Fruit fly (Drosophila melanogaster) whole organism, embryonic: ENCODE results near the gene Teh1.

Source experiments
- ATbp ChIP-seq: fragments of 200-800 bp; sonication (Bioruptor generic); optimal IDR thresholded peaks from 2 replicates; lab custom pipeline; 2017; ENCODE audit warnings: missing biosample characterization, mild to moderate bottlenecking, missing genetic modification characterization, missing genetic modification reagents
- Ada2b ChIP-seq: fragments of 200-800 bp; sonication (Bioruptor generic); IDR thresholded peaks from 2 replicates; pipeline ENCODE4 v1.3.6; 2022; ENCODE audit warnings: missing biosample characterization, missing genetic modification characterization
- Aef1 ChIP-seq: fragments of 200-800 bp; sonication (Bioruptor generic); IDR thresholded peaks from 3 replicates; pipeline ENCODE4 v1.3.6; 2022; ENCODE audit warnings: missing biosample characterization, missing genetic modification characterization
- Atf6 ChIP-seq: fragments of 200-800 bp; sonication (Bioruptor generic); IDR thresholded peaks from 2 replicates; pipeline ENCODE4 v1.3.6; 2022; ENCODE audit warnings: missing biosample characterization, missing genetic modification characterization
- C15 ChIP-seq: fragments of 200-800 bp; sonication (Bioruptor generic); IDR thresholded peaks from 3 replicates; pipeline ENCODE4 v1.3.6; 2022; ENCODE audit warnings: missing biosample characterization, missing genetic modification characterization
- CG10979 ChIP-seq: fragments of 200-800 bp; sonication (Bioruptor generic); optimal IDR thresholded peaks from 2 replicates; lab custom pipeline; 2018; ENCODE audit warnings: missing biosample characterization, mild to moderate bottlenecking, missing genetic modification characterization, moderate library complexity
- CG12769 ChIP-seq: fragments of 200-800 bp; sonication (Bioruptor generic); optimal IDR thresholded peaks from 2 replicates; lab custom pipeline; 2019; ENCODE audit warnings: missing biosample characterization, mild to moderate bottlenecking, missing genetic modification characterization, moderate library complexity
- CG15073 ChIP-seq: fragments of 200-800 bp; sonication (Bioruptor generic); optimal IDR thresholded peaks from 2 replicates; lab custom pipeline; 2016; ENCODE audit warnings: missing biosample characterization, missing genetic modification characterization
- CG15601 ChIP-seq: fragments of 200-800 bp; sonication (Bioruptor generic); optimal IDR thresholded peaks from 3 replicates; lab custom pipeline; 2019; ENCODE audit warnings: missing biosample characterization, mild to moderate bottlenecking, missing genetic modification characterization, moderate library complexity
- CG15696 ChIP-seq: fragments of 200-800 bp; sonication (Bioruptor generic); optimal IDR thresholded peaks from 2 replicates; lab custom pipeline; 2019; ENCODE audit warnings: missing biosample characterization, mild to moderate bottlenecking, missing genetic modification characterization, moderate library complexity
- CG16779 ChIP-seq: fragments of 200-800 bp; sonication (Bioruptor generic); IDR thresholded peaks from 2 replicates; pipeline ENCODE4 v1.3.6; 2022; ENCODE audit warnings: missing biosample characterization, missing genetic modification characterization
- CG17829 ChIP-seq: fragments of 200-800 bp; optimal IDR thresholded peaks from 2 replicates; lab custom pipeline; 2019; ENCODE audit warnings: missing biosample characterization, mild to moderate bottlenecking, missing genetic modification characterization, moderate library complexity
- CG18599 ChIP-seq: fragments of 200-800 bp; sonication (Bioruptor generic); optimal IDR thresholded peaks from 3 replicates; lab custom pipeline; 2017; ENCODE audit warnings: missing biosample characterization, missing genetic modification characterization, mild to moderate bottlenecking, moderate library complexity, missing genetic modification reagents
- CG2889 ChIP-seq: fragments of 200-800 bp; sonication (Bioruptor generic); IDR thresholded peaks from 3 replicates; pipeline ENCODE4 v1.3.6; 2022; ENCODE audit warnings: missing biosample characterization, missing genetic modification characterization
- CG4854 ChIP-seq: fragments of 200-800 bp; sonication (Bioruptor generic); optimal IDR thresholded peaks from 2 replicates; lab custom pipeline; 2016; ENCODE audit warnings: missing biosample characterization, missing genetic modification characterization, inconsistent platforms
- CG6175 ChIP-seq: fragments of 200-800 bp; sonication (Bioruptor generic); IDR thresholded peaks from 3 replicates; pipeline ENCODE4 v1.3.6; 2022; ENCODE audit warnings: missing biosample characterization, missing genetic modification characterization
- CG6254 ChIP-seq: fragments of 200-800 bp; sonication (Bioruptor generic); optimal IDR thresholded peaks from 3 replicates; lab custom pipeline; 2017; ENCODE audit warnings: mild to moderate bottlenecking, missing biosample characterization, missing genetic modification reagents, missing genetic modification characterization
- CG7987 ChIP-seq: fragments of 200-800 bp; sonication (Bioruptor generic); optimal IDR thresholded peaks from 2 replicates; lab custom pipeline; 2018; ENCODE audit warnings: missing biosample characterization, mild to moderate bottlenecking, missing genetic modification characterization, moderate library complexity
- CG9215 ChIP-seq: fragments of 200-800 bp; sonication (Bioruptor generic); IDR thresholded peaks from 2 replicates; pipeline ENCODE4 v1.3.6; 2022; ENCODE audit warnings: missing biosample characterization, missing genetic modification characterization
- CG9437 ChIP-seq: fragments of 200-800 bp; sonication (Bioruptor generic); optimal IDR thresholded peaks from 2 replicates; lab custom pipeline; 2018; ENCODE audit warnings: missing biosample characterization, mild to moderate bottlenecking, missing genetic modification characterization
- CG9727 ChIP-seq: fragments of 200-800 bp; sonication (Bioruptor generic); optimal IDR thresholded peaks from 3 replicates; lab custom pipeline; 2017; ENCODE audit warnings: missing biosample characterization, mild to moderate bottlenecking, missing genetic modification characterization
- Gsc ChIP-seq: fragments of 200-800 bp; sonication (Bioruptor generic); IDR thresholded peaks from 2 replicates; pipeline ENCODE4 v1.3.6; 2022; ENCODE audit warnings: missing biosample characterization, missing genetic modification characterization
- HLH4C ChIP-seq: fragments of 200-800 bp; sonication (Bioruptor generic); IDR thresholded peaks from 3 replicates; pipeline ENCODE4 v1.3.6; 2022; ENCODE audit warnings: missing biosample characterization, missing genetic modification characterization; ENCODE audit not compliant: partially characterized antibody
- HLH54F ChIP-seq: fragments of 200-800 bp; sonication (Bioruptor generic); optimal IDR thresholded peaks from 3 replicates; lab custom pipeline; 2016; ENCODE audit warnings: missing biosample characterization, missing genetic modification characterization
- Hand ChIP-seq: fragments of 200-800 bp; sonication (Bioruptor generic); optimal IDR thresholded peaks from 2 replicates; lab custom pipeline; 2017; ENCODE audit warnings: mild to moderate bottlenecking, missing biosample characterization, missing genetic modification reagents, missing genetic modification characterization
- Hey ChIP-seq: fragments of 200-800 bp; sonication (Bioruptor generic); optimal IDR thresholded peaks from 3 replicates; lab custom pipeline; 2018; ENCODE audit warnings: missing biosample characterization, mild to moderate bottlenecking, missing genetic modification characterization
- Hsf ChIP-seq: fragments of 200-800 bp; sonication (Bioruptor generic); optimal IDR thresholded peaks from 3 replicates; lab custom pipeline; 2016; ENCODE audit warnings: missing biosample characterization, missing genetic modification characterization
- Nf-YA ChIP-seq: fragments of 200-800 bp; sonication (Bioruptor generic); IDR thresholded peaks from 2 replicates; pipeline ENCODE4 v1.3.6; 2022; ENCODE audit warnings: missing biosample characterization, missing genetic modification characterization
- Usf ChIP-seq: fragments of 200-800 bp; sonication (Bioruptor generic); optimal IDR thresholded peaks from 2 replicates; lab custom pipeline; 2017; ENCODE audit warnings: missing genotype, missing biosample characterization, missing genetic modification characterization
- Vsx1 ChIP-seq: fragments of 200-800 bp; sonication (Bioruptor generic); optimal IDR thresholded peaks from 2 replicates; lab custom pipeline; 2017; ENCODE audit warnings: missing biosample characterization, mild to moderate bottlenecking, missing genetic modification characterization, missing genetic modification reagents
- az2 ChIP-seq: fragments of 200-800 bp; sonication (Bioruptor generic); optimal IDR thresholded peaks from 3 replicates; lab custom pipeline; 2016; ENCODE audit warnings: missing biosample characterization, missing genetic modification characterization
- bab2 ChIP-seq: fragments of 200-800 bp; sonication (Bioruptor generic); optimal IDR thresholded peaks from 2 replicates; lab custom pipeline; 2016; ENCODE audit warnings: missing biosample characterization, missing genetic modification characterization
- bbx ChIP-seq: fragments of 200-800 bp; sonication (Bioruptor generic); IDR thresholded peaks from 2 replicates; pipeline ENCODE4 v1.3.6; 2022; ENCODE audit warnings: missing biosample characterization, missing genetic modification characterization; ENCODE audit not compliant: partially characterized antibody
- br ChIP-seq: fragments of >200 bp; optimal IDR thresholded peaks from 2 replicates; lab custom pipeline; 2017
- chif ChIP-seq, 2 experiments: fragments of 200-800 bp; sonication (Bioruptor generic); optimal IDR thresholded peaks; 3 replicates each; lab custom pipeline; 2016; ENCODE audit warnings: missing biosample characterization in 2 of 2, missing genetic modification characterization in 2 of 2
- corto ChIP-seq: fragments of 200-800 bp; sonication (Bioruptor generic); optimal IDR thresholded peaks from 2 replicates; lab custom pipeline; 2016; ENCODE audit warnings: missing biosample characterization, mild to moderate bottlenecking, missing genetic modification characterization, moderate library complexity
- dmrt99B ChIP-seq: fragments of 200-800 bp; sonication (Bioruptor generic); optimal IDR thresholded peaks from 2 replicates; lab custom pipeline; 2018; ENCODE audit warnings: missing biosample characterization, mild to moderate bottlenecking, missing genetic modification characterization, moderate library complexity
- ewg ChIP-seq: fragments of 200-800 bp; sonication (Bioruptor generic); optimal IDR thresholded peaks from 3 replicates; lab custom pipeline; 2017; ENCODE audit warnings: mild to moderate bottlenecking, missing biosample characterization, missing genetic modification reagents, missing genetic modification characterization
- fd3F ChIP-seq: fragments of 200-800 bp; sonication (Bioruptor generic); optimal IDR thresholded peaks from 2 replicates; lab custom pipeline; 2018; ENCODE audit warnings: missing biosample characterization, mild to moderate bottlenecking, missing genetic modification characterization, moderate library complexity
- fd64A ChIP-seq: fragments of 200-800 bp; sonication (Bioruptor generic); optimal IDR thresholded peaks from 3 replicates; lab custom pipeline; 2018; ENCODE audit warnings: missing biosample characterization, mild to moderate bottlenecking, missing genetic modification characterization
- gem ChIP-seq: fragments of 200-800 bp; sonication (Bioruptor generic); optimal IDR thresholded peaks from 2 replicates; lab custom pipeline; 2019; ENCODE audit warnings: missing biosample characterization, mild to moderate bottlenecking, missing genetic modification characterization, moderate library complexity
- klu ChIP-seq: fragments of 200-800 bp; sonication (Bioruptor generic); IDR thresholded peaks from 2 replicates; pipeline ENCODE4 v1.3.6; 2022; ENCODE audit warnings: missing biosample characterization, missing genetic modification characterization
- lab ChIP-seq: fragments of 200-800 bp; sonication (Bioruptor generic); optimal IDR thresholded peaks from 3 replicates; lab custom pipeline; 2017; ENCODE audit warnings: missing biosample characterization, missing genetic modification characterization, mild to moderate bottlenecking, moderate library complexity, missing genetic modification reagents
- onecut ChIP-seq: fragments of 200-800 bp; sonication (Bioruptor generic); IDR thresholded peaks from 2 replicates; pipeline ENCODE4 v1.3.6; 2022; ENCODE audit warnings: missing biosample characterization, missing genetic modification characterization
- scrt ChIP-seq: fragments of 200-800 bp; sonication (Bioruptor generic); optimal IDR thresholded peaks from 2 replicates; lab custom pipeline; 2018; ENCODE audit warnings: missing biosample characterization, mild to moderate bottlenecking, missing genetic modification characterization, moderate library complexity
- sisA ChIP-seq: fragments of 200-800 bp; sonication (Bioruptor generic); IDR thresholded peaks from 2 replicates; pipeline ENCODE4 v1.3.6; 2022; ENCODE audit warnings: missing biosample characterization, missing genetic modification characterization
- so ChIP-seq: fragments of 200-800 bp; sonication (Bioruptor generic); IDR thresholded peaks from 3 replicates; pipeline ENCODE4 v1.3.6; 2022; ENCODE audit warnings: missing biosample characterization, missing genetic modification characterization
- tap ChIP-seq: fragments of 200-800 bp; optimal IDR thresholded peaks from 3 replicates; lab custom pipeline; 2019; ENCODE audit warnings: missing biosample characterization, mild to moderate bottlenecking, missing genetic modification characterization, moderate library complexity
- ttk ChIP-seq: fragments of 200-800 bp; sonication (Bioruptor generic); IDR thresholded peaks from 2 replicates; pipeline ENCODE4 v2.1.2; 2022; ENCODE audit warnings: missing biosample characterization, missing genetic modification characterization
- wdn ChIP-seq: fragments of 200-800 bp; sonication (Bioruptor generic); IDR thresholded peaks from 2 replicates; pipeline ENCODE4 v1.3.6; 2022; ENCODE audit warnings: missing biosample characterization, missing genetic modification characterization

Gene Teh1

dm6 chr3R:9874118-9874808, 6.3 kb upstream of the Teh1 start, which contains the start of the genes CG46467 and Glut4EF (continued):
- TF ChIP-seq bab2: no peak
- no peak for TF ChIP-seq CG6254 (GFP tag; lab: Kevin White, UChicago)
- no peak for TF ChIP-seq chif (GFP tag; optimal IDR thresholded peaks at IDR 0.05; lab: Kevin White, UChicago)
- no peak; the same call in 2 of the 3 replicates for TF ChIP-seq so
- no peak for TF ChIP-seq scrt
- peak; percentile 18 for TF ChIP-seq CG9727 (GFP tag; lab: Kevin White, UChicago)
- no peak for TF ChIP-seq Atf6 (GFP tag; lab: Robert Waterston, UW)
- no peak for TF ChIP-seq fd3F
- no peak for TF ChIP-seq CG6175
- TF ChIP-seq sisA (GFP tag; lab: Robert Waterston, UW): no peak
- TF ChIP-seq CG4854 (GFP tag; lab: Kevin White, UChicago): no peak
- TF ChIP-seq az2 (GFP tag; lab: Kevin White, UChicago): no peak
- TF ChIP-seq CG18599: peak; percentile 30
- TF ChIP-seq dmrt99B (tag; lab: Kevin White, UChicago): no peak
- peak; percentile 39; the same call in 1 of the 3 replicates for TF ChIP-seq HLH4C (GFP tag; lab: Robert Waterston, UW)
- TF ChIP-seq Aef1 (GFP tag; lab: Robert Waterston, UW): no peak
- TF ChIP-seq HLH54F: peak; percentile 4
- no peak for TF ChIP-seq br (lab: Kevin White, UChicago)
- TF ChIP-seq Nf-YA (GFP tag; lab: Robert Waterston, UW): no peak
- TF ChIP-seq ATbp: no peak
- no peak for TF ChIP-seq wdn (GFP tag; lab: Robert Waterston, UW)
- TF ChIP-seq Ada2b (GFP tag; lab: Robert Waterston, UW): no peak
- TF ChIP-seq CG12769 (tag; lab: Kevin White, UChicago): peak; percentile 59
- no peak for TF ChIP-seq Hey (tag; lab: Kevin White, UChicago)
- no peak for TF ChIP-seq CG9437 (GFP tag; lab: Kevin White, UChicago)
- TF ChIP-seq klu (GFP tag; lab: Robert Waterston, UW): no peak
- TF ChIP-seq CG15601: no peak
- peak; percentile 19 for TF ChIP-seq CG17829 (tag; lab: Kevin White, UChicago)
- TF ChIP-seq C15 (GFP tag; lab: Robert Waterston, UW): no peak
- TF ChIP-seq lab (GFP tag; lab: Kevin White, UChicago): peak; percentile 52
- TF ChIP-seq tap (tag; lab: Kevin White, UChicago): no peak
- no peak for TF ChIP-seq CG15696 (tag; lab: Kevin White, UChicago)
- TF ChIP-seq onecut (GFP tag; lab: Robert Waterston, UW): no peak; the same call in 1 of the 2 replicates
- TF ChIP-seq fd64A (GFP tag; lab: Kevin White, UChicago): no peak
- TF ChIP-seq Gsc: no peak
- no peak for TF ChIP-seq CG9215 (GFP tag; lab: Robert Waterston, UW)
- TF ChIP-seq gem (tag; lab: Kevin White, UChicago): no peak
- TF ChIP-seq bbx (GFP tag; lab: Robert Waterston, UW): peak; percentile 54; the same call in 1 of the 2 replicates
- TF ChIP-seq ttk: no peak
- TF ChIP-seq Hand (GFP tag; lab: Kevin White, UChicago): no peak
- TF ChIP-seq CG7987 (GFP tag; lab: Kevin White, UChicago): peak; percentile 52
- no peak for TF ChIP-seq Usf
- TF ChIP-seq CG10979 (tag; lab: Kevin White, UChicago): peak; percentile 12
- TF ChIP-seq ewg (GFP tag; lab: Kevin White, UChicago): peak; percentile 23
- no peak for TF ChIP-seq CG16779
- TF ChIP-seq CG15073: no peak
- no peak for TF ChIP-seq corto (GFP tag; lab: Kevin White, UChicago)
- no peak for TF ChIP-seq Vsx1 (GFP tag; lab: Kevin White, UChicago)
- no peak for TF ChIP-seq CG2889
- TF ChIP-seq Hsf (GFP tag; lab: Kevin White, UChicago): no peak
